Worm (Caenorhabditis elegans) whole organism, L3 larva: ENCODE results near the gene E02H4.8.

Experiments used
- R02D3.7 ChIP-seq: fragments of 150-350 bp; optimal IDR thresholded peaks from 2 replicates; lab custom pipeline; 2014; ENCODE audit warnings: missing biosample characterization, missing genetic modification characterization
- aly-2 ChIP-seq: fragments of 150-350 bp; optimal IDR thresholded peaks from 2 replicates; lab custom pipeline; 2014; ENCODE audit warnings: missing biosample characterization, missing genetic modification characterization
- ceh-16 ChIP-seq: sonication (generic microtip); optimal IDR thresholded peaks from 2 replicates; lab custom pipeline; 2017; ENCODE audit warnings: missing biosample characterization, missing genetic modification characterization
- ceh-28 ChIP-seq: fragments of 150-350 bp; optimal IDR thresholded peaks from 2 replicates; lab custom pipeline; 2014; ENCODE audit warnings: missing biosample characterization, missing genetic modification reagents, missing genetic modification characterization
- ceh-82 ChIP-seq: fragments of 150-350 bp; optimal IDR thresholded peaks from 2 replicates; lab custom pipeline; 2014; ENCODE audit warnings: missing biosample characterization, missing genetic modification characterization
- ceh-9 ChIP-seq: sonication (generic microtip); optimal IDR thresholded peaks from 2 replicates; lab custom pipeline; 2018; ENCODE audit warnings: missing biosample characterization, missing genetic modification characterization
- daf-12 ChIP-seq: fragments of 150-350 bp; optimal IDR thresholded peaks from 2 replicates; lab custom pipeline; 2014; ENCODE audit warnings: missing biosample characterization, missing genetic modification reagents, missing genetic modification characterization
- egl-27 ChIP-seq: sonication (generic microtip); optimal IDR thresholded peaks from 4 replicates; lab custom pipeline; 2017; ENCODE audit warnings: missing biosample characterization, missing genetic modification reagents, missing genetic modification characterization
- egl-5 ChIP-seq: fragments of 150-350 bp; optimal IDR thresholded peaks from 2 replicates; lab custom pipeline; 2017; ENCODE audit warnings: missing biosample characterization, missing genetic modification reagents, missing genetic modification characterization, inconsistent platforms
- elt-1 ChIP-seq: fragments of 150-350 bp; optimal IDR thresholded peaks from 2 replicates; lab custom pipeline; 2014; ENCODE audit warnings: missing biosample characterization, missing genetic modification characterization
- elt-2 ChIP-seq: sonication (generic microtip); optimal IDR thresholded peaks from 2 replicates; lab custom pipeline; 2016; ENCODE audit warnings: missing genetic modification reagents, mild to moderate bottlenecking, missing genetic modification characterization, missing compliant biosample characterization
- elt-3 ChIP-seq, 3 experiments: fragments of 150-350 bp in 1 of 3; sonication (generic microtip) in 2 of 3; optimal IDR thresholded peaks; 2 replicates in 2 of 3; 4 replicates in 1 of 3; lab custom pipeline; 2014 to 2017; ENCODE audit warnings: missing biosample characterization in 3 of 3, missing genetic modification characterization in 3 of 3
- eor-1 ChIP-seq, 2 experiments: fragments of 150-350 bp; optimal IDR thresholded peaks; 2 replicates each; lab custom pipeline; 2014 to 2018; ENCODE audit warnings: missing biosample characterization in 2 of 2, missing genetic modification characterization in 2 of 2
- fkh-10 ChIP-seq: sonication (generic microtip); optimal IDR thresholded peaks from 2 replicates; lab custom pipeline; 2017; ENCODE audit warnings: missing biosample characterization, missing genetic modification reagents, missing genetic modification characterization
- fkh-2 ChIP-seq: fragments of 150-350 bp; optimal IDR thresholded peaks from 2 replicates; lab custom pipeline; 2014; ENCODE audit warnings: missing biosample characterization, missing genetic modification reagents, missing genetic modification characterization
- lin-15B ChIP-seq: fragments of 150-350 bp; optimal IDR thresholded peaks from 2 replicates; lab custom pipeline; 2014; ENCODE audit warnings: missing biosample characterization, missing genetic modification characterization
- lin-39 ChIP-seq: fragments of 150-350 bp; optimal IDR thresholded peaks from 2 replicates; lab custom pipeline; 2018; ENCODE audit warnings: missing biosample characterization, missing genetic modification reagents, missing genetic modification characterization
- lsy-12 ChIP-seq: sonication (generic microtip); optimal IDR thresholded peaks from 2 replicates; lab custom pipeline; 2016; ENCODE audit warnings: mild to moderate bottlenecking, missing genetic modification characterization, missing compliant biosample characterization
- mdl-1 ChIP-seq: fragments of 150-350 bp; optimal IDR thresholded peaks from 2 replicates; lab custom pipeline; 2014; ENCODE audit warnings: missing biosample characterization, missing genetic modification characterization
- mml-1 ChIP-seq: fragments of 150-350 bp; sonication (generic microtip); optimal IDR thresholded peaks from 3 replicates; lab custom pipeline; 2014; ENCODE audit warnings: missing biosample characterization, missing genetic modification characterization
- nfya-1 ChIP-seq: sonication (generic microtip); optimal IDR thresholded peaks from 2 replicates; lab custom pipeline; 2017; ENCODE audit warnings: missing genetic modification characterization, mild to moderate bottlenecking, missing compliant biosample characterization, antibody characterized with exemption, moderate library complexity; ENCODE audit not compliant: insufficient read depth
- nhr-11 ChIP-seq: fragments of 150-350 bp; optimal IDR thresholded peaks from 2 replicates; lab custom pipeline; 2014; ENCODE audit warnings: missing biosample characterization, missing genetic modification characterization
- nhr-12 ChIP-seq: fragments of 150-350 bp; optimal IDR thresholded peaks from 2 replicates; lab custom pipeline; 2014; ENCODE audit warnings: missing biosample characterization, missing genetic modification characterization
- nhr-23 ChIP-seq: fragments of 150-350 bp; optimal IDR thresholded peaks from 2 replicates; lab custom pipeline; 2014; ENCODE audit warnings: missing biosample characterization, missing genetic modification reagents, missing genetic modification characterization
- nhr-237 ChIP-seq: fragments of 150-350 bp; optimal IDR thresholded peaks from 2 replicates; lab custom pipeline; 2014; ENCODE audit warnings: missing biosample characterization, missing genetic modification characterization
- nhr-25 ChIP-seq: sonication (generic microtip); optimal IDR thresholded peaks from 2 replicates; lab custom pipeline; 2017; ENCODE audit warnings: missing biosample characterization, missing genetic modification characterization
- nhr-28 ChIP-seq: fragments of 150-350 bp; optimal IDR thresholded peaks from 2 replicates; lab custom pipeline; 2014; ENCODE audit warnings: missing biosample characterization, missing genetic modification characterization
- nhr-76 ChIP-seq: fragments of 150-350 bp; sonication (generic microtip); optimal IDR thresholded peaks from 5 replicates; lab custom pipeline; 2014; ENCODE audit warnings: missing biosample characterization, missing genetic modification characterization
- nhr-77 ChIP-seq: fragments of 150-350 bp; optimal IDR thresholded peaks from 2 replicates; lab custom pipeline; 2014; ENCODE audit warnings: missing biosample characterization, missing genetic modification characterization
- pha-4 ChIP-seq: fragments of 150-350 bp; optimal IDR thresholded peaks from 2 replicates; lab custom pipeline; 2014; ENCODE audit warnings: missing biosample characterization, missing genetic modification reagents, missing genetic modification characterization
- pqm-1 ChIP-seq: fragments of 150-350 bp; optimal IDR thresholded peaks from 2 replicates; lab custom pipeline; 2017; ENCODE audit warnings: missing biosample characterization, missing genetic modification characterization, inconsistent platforms
- sea-2 ChIP-seq: fragments of 150-350 bp; sonication (generic microtip); optimal IDR thresholded peaks from 4 replicates; lab custom pipeline; 2014; ENCODE audit warnings: missing biosample characterization, missing genetic modification reagents, missing genetic modification characterization
- skn-1 ChIP-seq: fragments of 150-350 bp; optimal IDR thresholded peaks from 2 replicates; lab custom pipeline; 2014; ENCODE audit warnings: missing biosample characterization, missing genetic modification characterization
- snpc-4 ChIP-seq: fragments of 150-350 bp; optimal IDR thresholded peaks from 2 replicates; lab custom pipeline; 2014; ENCODE audit warnings: missing biosample characterization, missing genetic modification characterization
- unc-39 ChIP-seq: sonication (generic microtip); optimal IDR thresholded peaks from 4 replicates; lab custom pipeline; 2017; ENCODE audit warnings: missing biosample characterization, missing genetic modification characterization
- unc-62 ChIP-seq: fragments of 150-350 bp; sonication (generic microtip); optimal IDR thresholded peaks from 4 replicates; lab custom pipeline; 2014; ENCODE audit warnings: missing biosample characterization, missing genetic modification reagents, missing genetic modification characterization
- ztf-11 ChIP-seq: fragments of 150-350 bp; optimal IDR thresholded peaks from 2 replicates; lab custom pipeline; 2014; ENCODE audit warnings: missing biosample characterization, missing genetic modification characterization
- ztf-4 ChIP-seq: fragments of 150-350 bp; optimal IDR thresholded peaks from 2 replicates; lab custom pipeline; 2014; ENCODE audit warnings: missing biosample characterization, missing genetic modification characterization

Gene E02H4.8

ce11 chrX:14296559-14296958 is 33.2 kb upstream of the E02H4.8 start, which contains the start of gene madd-3:
madd-3 (minus strand) TSS chrX:14296659.
- no peak for TF ChIP-seq nhr-76 (tag; lab: Kevin White, UChicago)
- no peak for TF ChIP-seq nhr-77 (tag; lab: Kevin White, UChicago)
- TF ChIP-seq mdl-1 (tag; lab: Kevin White, UChicago) = no peak
- no peak for TF ChIP-seq nhr-11
- TF ChIP-seq ceh-28 (tag; lab: Kevin White, UChicago) = no peak
- no peak for TF ChIP-seq lin-15B (tag; lab: Kevin White, UChicago)
- no peak for TF ChIP-seq ztf-4
- no peak for TF ChIP-seq daf-12
- TF ChIP-seq egl-5 = no peak
- TF ChIP-seq ceh-82 = no peak
- TF ChIP-seq ceh-9 (tag; lab: Kevin White, UChicago) = no peak
- TF ChIP-seq fkh-10 = no peak
- TF ChIP-seq nhr-28 = no peak
- no peak for TF ChIP-seq unc-39

- TF ChIP-seq daf-12 (no peak), mml-1 (tag; lab: Kevin White, UChicago) (no peak), nhr-237 (tag; lab: Kevin White, UChicago) (no peak), pha-4 (no peak), nhr-77 (tag; lab: Kevin White, UChicago) (no peak), unc-62 (GFP tag; lab: Kevin White, UChicago) (no peak), nhr-25 (tag; lab: Kevin White, UChicago) (no peak), nhr-28 (no peak), elt-2 (tag; lab: Kevin White, UChicago) (no peak), lin-39 (tag; lab: Kevin White, UChicago) (no peak), R02D3.7 (no peak), unc-39 (no peak), fkh-10 (no peak), nhr-23 (no peak), ceh-16 (no peak), egl-27 (tag; lab: Kevin White, UChicago) (no peak), pqm-1 (tag; lab: Kevin White, UChicago) (no peak)
These were observed 29.3 kb upstream of the E02H4.8 start for ce11 chrX:14292632-14293031.

- TF ChIP-seq nhr-76 (tag; lab: Kevin White, UChicago) = no peak
- TF ChIP-seq ztf-4 = no peak
- no peak for TF ChIP-seq nhr-28
- no peak for TF ChIP-seq sea-2 (GFP tag; lab: Kevin White, UChicago)
- TF ChIP-seq elt-1 (tag; lab: Kevin White, UChicago) = no peak
- no peak for TF ChIP-seq nhr-77 (tag; lab: Kevin White, UChicago)
- TF ChIP-seq lsy-12 (tag; lab: Kevin White, UChicago) = no peak
- TF ChIP-seq mml-1 (tag; lab: Kevin White, UChicago) = no peak
- no peak for TF ChIP-seq lin-39 (tag; lab: Kevin White, UChicago)
- TF ChIP-seq nhr-11 = no peak
- no peak for TF ChIP-seq elt-3 (tag; optimal IDR thresholded peaks at IDR 0.05; lab: Kevin White, UChicago)
- TF ChIP-seq fkh-2 (tag; lab: Kevin White, UChicago) = no peak
- no peak for TF ChIP-seq ceh-82
- no peak for TF ChIP-seq R02D3.7
- no peak for TF ChIP-seq eor-1 (tag; optimal IDR thresholded peaks at IDR 0.05; lab: Kevin White, UChicago)
- TF ChIP-seq ceh-28 (tag; lab: Kevin White, UChicago) = no peak
- no peak for TF ChIP-seq nhr-23
- no peak for TF ChIP-seq aly-2 (tag; lab: Kevin White, UChicago)
- TF ChIP-seq nhr-12 (tag; lab: Kevin White, UChicago) = no peak
- no peak for TF ChIP-seq fkh-10
These were observed 26.6 kb upstream of the E02H4.8 start for ce11 chrX:14289993-14290392.

ce11 chrX:14287888-14288287 is 24.5 kb upstream of the E02H4.8 start:
- TF ChIP-seq ceh-82 (no peak), lin-39 (tag; lab: Kevin White, UChicago) (peak; percentile 9), ztf-11 (tag; lab: Kevin White, UChicago) (no peak), egl-27 (tag; lab: Kevin White, UChicago) (no peak), nhr-11 (peak; percentile 89), nfya-1 (tag; lab: Kevin White, UChicago) (peak; percentile 14)
- TF ChIP-seq, all 47 proteins: peak for 3

- TF ChIP-seq mml-1 (tag; lab: Kevin White, UChicago) (no peak), unc-62 (GFP tag; lab: Kevin White, UChicago) (no peak), nhr-11 (no peak), snpc-4 (tag; lab: Kevin White, UChicago) (no peak), nhr-28 (no peak), skn-1 (tag; lab: Kevin White, UChicago) (no peak), fkh-10 (no peak)
These were observed 18.2 kb upstream of the E02H4.8 start, which contains the start of gene E02H4.2 for ce11 chrX:14281526-14281925. E02H4.2 (minus strand) TSS chrX:14281626.
